Worm (Caenorhabditis elegans) whole organism, L1 larva: ENCODE measurements around the gene F35D2.6.

Experiments used
- C16A3.4 ChIP-seq: fragments of 150-350 bp; optimal IDR thresholded peaks from 2 replicates; lab custom pipeline; 2014; ENCODE audit warnings: missing biosample characterization, missing genetic modification characterization
- C34B4.2 ChIP-seq: sonication (generic microtip); optimal IDR thresholded peaks from 2 replicates; lab custom pipeline; 2017; ENCODE audit warnings: mild to moderate bottlenecking, missing genetic modification characterization, missing compliant biosample characterization
- F16B12.6 ChIP-seq: fragments of 150-350 bp; optimal IDR thresholded peaks from 2 replicates; lab custom pipeline; 2014; ENCODE audit warnings: missing biosample characterization, missing genetic modification characterization
- Y116A8C.19 ChIP-seq: sonication (generic microtip); optimal IDR thresholded peaks from 2 replicates; lab custom pipeline; 2016; ENCODE audit warnings: missing compliant biosample characterization, missing genetic modification characterization, borderline replicate concordance
- aha-1 ChIP-seq: fragments of 150-350 bp; optimal IDR thresholded peaks from 2 replicates; lab custom pipeline; 2014; ENCODE audit warnings: missing biosample characterization, missing genetic modification characterization
- alr-1 ChIP-seq: fragments of 200-800 bp; sonication (Bioruptor generic); optimal IDR thresholded peaks from 2 replicates; lab custom pipeline; 2018; ENCODE audit warnings: borderline replicate concordance, mild to moderate bottlenecking, missing genetic modification characterization, missing compliant biosample characterization
- ama-1 ChIP-seq: fragments of 150-350 bp; optimal IDR thresholded peaks from 2 replicates; lab custom pipeline; 2014
- blmp-1 ChIP-seq: fragments of 150-350 bp; optimal IDR thresholded peaks from 2 replicates; lab custom pipeline; 2014; ENCODE audit warnings: missing biosample characterization, missing genetic modification characterization
- ceh-8 ChIP-seq: fragments of 200-800 bp; sonication (Bioruptor generic); optimal IDR thresholded peaks from 2 replicates; lab custom pipeline; 2018; ENCODE audit warnings: mild to moderate bottlenecking, missing genetic modification characterization, moderate library complexity, missing compliant biosample characterization
- ceh-82 ChIP-seq, 3 experiments: fragments of 150-350 bp in 1 of 3; sonication (generic microtip) in 2 of 3; optimal IDR thresholded peaks; 2 replicates each; lab custom pipeline; 2014 to 2017; ENCODE audit warnings: missing biosample characterization in 3 of 3, missing genetic modification characterization in 3 of 3
- ceh-88 ChIP-seq: fragments of 200-800 bp; sonication (Bioruptor generic); IDR thresholded peaks from 2 replicates; pipeline ENCODE4 v1.3.6; 2022; ENCODE audit warnings: missing genetic modification characterization, missing compliant biosample characterization
- ces-1 ChIP-seq: fragments of 150-350 bp; optimal IDR thresholded peaks from 2 replicates; lab custom pipeline; 2014; ENCODE audit warnings: missing biosample characterization, missing genetic modification reagents, missing genetic modification characterization
- efl-1 ChIP-seq, 4 experiments: fragments of 150-350 bp; optimal IDR thresholded peaks in 3 of 4; peaks in 1 of 4; 1 replicate in 1 of 4; 2 replicates in 3 of 4; lab custom pipeline; 2014; ENCODE audit warnings: missing biosample characterization in 2 of 4, missing genetic modification characterization in 2 of 4, missing genetic modification reagents in 2 of 4
- efl-3 ChIP-seq: fragments of 200-800 bp; sonication (Bioruptor generic); optimal IDR thresholded peaks from 2 replicates; lab custom pipeline; 2018; ENCODE audit warnings: mild to moderate bottlenecking, missing genetic modification characterization, missing compliant biosample characterization
- egl-27 ChIP-seq, 2 experiments: fragments of 150-350 bp in 1 of 2; sonication (generic microtip); optimal IDR thresholded peaks; 3 replicates each; lab custom pipeline; 2017 to 2018; ENCODE audit warnings: missing biosample characterization in 2 of 2, missing genetic modification characterization in 2 of 2, missing genetic modification reagents in 2 of 2
- elt-2 ChIP-seq: sonication (generic microtip); optimal IDR thresholded peaks from 2 replicates; lab custom pipeline; 2016; ENCODE audit warnings: missing genetic modification characterization, mild to moderate bottlenecking, inconsistent platforms, missing compliant biosample characterization, missing genetic modification reagents
- ets-5 ChIP-seq: fragments of 200-800 bp; sonication (Bioruptor generic); IDR thresholded peaks from 2 replicates; pipeline ENCODE4 v1.3.6; 2022; ENCODE audit warnings: missing genetic modification characterization, missing compliant biosample characterization
- fkh-10 ChIP-seq: sonication (generic microtip); optimal IDR thresholded peaks from 2 replicates; lab custom pipeline; 2017; ENCODE audit warnings: missing biosample characterization, missing genetic modification reagents, missing genetic modification characterization
- fos-1 ChIP-seq: fragments of 150-350 bp; optimal IDR thresholded peaks from 2 replicates; lab custom pipeline; 2014; ENCODE audit warnings: missing biosample characterization, missing genetic modification characterization
- grh-1 ChIP-seq: fragments of 200-800 bp; sonication (Bioruptor generic); IDR thresholded peaks from 2 replicates; pipeline ENCODE4 v1.3.6; 2022; ENCODE audit warnings: missing genetic modification reagents, missing genetic modification characterization, missing compliant biosample characterization
- hlh-17 ChIP-seq: fragments of 200-800 bp; sonication (Bioruptor generic); optimal IDR thresholded peaks from 2 replicates; lab custom pipeline; 2018; ENCODE audit warnings: missing genetic modification characterization, mild to moderate bottlenecking, missing compliant biosample characterization, moderate library complexity, borderline replicate concordance
- hpl-2 ChIP-seq: fragments of 150-350 bp; optimal IDR thresholded peaks from 2 replicates; lab custom pipeline; 2014; ENCODE audit warnings: missing biosample characterization, missing genetic modification reagents, missing genetic modification characterization
- jun-1 ChIP-seq: fragments of 150-350 bp; optimal IDR thresholded peaks from 2 replicates; lab custom pipeline; 2014; ENCODE audit warnings: missing biosample characterization, missing genetic modification reagents, missing genetic modification characterization
- lin-13 ChIP-seq: fragments of 150-350 bp; optimal IDR thresholded peaks from 2 replicates; lab custom pipeline; 2014; ENCODE audit warnings: missing biosample characterization, missing genetic modification reagents, missing genetic modification characterization
- lin-35 ChIP-seq, 2 experiments: fragments of 150-350 bp; optimal IDR thresholded peaks; 2 replicates each; lab custom pipeline; 2014; ENCODE audit warnings: missing biosample characterization in 2 of 2, missing genetic modification characterization in 2 of 2, missing genetic modification reagents in 2 of 2
- lin-39 ChIP-seq: fragments of 150-350 bp; optimal IDR thresholded peaks from 2 replicates; lab custom pipeline; 2014; ENCODE audit warnings: missing biosample characterization, missing genetic modification reagents, missing genetic modification characterization
- lir-3 ChIP-seq: sonication (generic microtip); optimal IDR thresholded peaks from 2 replicates; lab custom pipeline; 2016; ENCODE audit warnings: mild to moderate bottlenecking, missing genetic modification characterization, moderate library complexity, missing compliant biosample characterization; ENCODE audit not compliant: poor library complexity
- lsy-2 ChIP-seq, 2 experiments: fragments of 150-350 bp; optimal IDR thresholded peaks; 2 replicates each; lab custom pipeline; 2014; ENCODE audit warnings: missing biosample characterization in 2 of 2, missing genetic modification characterization in 2 of 2
- mab-9 ChIP-seq: fragments of 200-800 bp; sonication (Bioruptor generic); IDR thresholded peaks from 2 replicates; pipeline ENCODE4 v1.3.6; 2022; ENCODE audit warnings: missing genetic modification reagents, missing genetic modification characterization, missing compliant biosample characterization
- mef-2 ChIP-seq: fragments of 150-350 bp; optimal IDR thresholded peaks from 2 replicates; lab custom pipeline; 2014; ENCODE audit warnings: missing biosample characterization, missing genetic modification characterization
- mep-1 ChIP-seq: fragments of 150-350 bp; optimal IDR thresholded peaks from 2 replicates; lab custom pipeline; 2014; ENCODE audit warnings: missing biosample characterization, missing genetic modification characterization
- nhr-11 ChIP-seq: fragments of 150-350 bp; optimal IDR thresholded peaks from 2 replicates; lab custom pipeline; 2014; ENCODE audit warnings: missing biosample characterization, missing genetic modification characterization
- nhr-12 ChIP-seq: sonication (generic microtip); optimal IDR thresholded peaks from 2 replicates; lab custom pipeline; 2017; ENCODE audit warnings: missing biosample characterization, missing genetic modification characterization
- nhr-19 ChIP-seq: fragments of 200-800 bp; sonication (Bioruptor generic); conservative IDR thresholded peaks from 2 replicates; pipeline ENCODE4 v1.3.6; 2022; ENCODE audit warnings: missing genetic modification characterization, missing compliant biosample characterization
- nhr-47 ChIP-seq: sonication (generic microtip); optimal IDR thresholded peaks from 2 replicates; lab custom pipeline; 2016; ENCODE audit warnings: mild to moderate bottlenecking, missing genetic modification characterization, moderate library complexity, missing compliant biosample characterization
- nhr-76 ChIP-seq: sonication (generic microtip); optimal IDR thresholded peaks from 2 replicates; lab custom pipeline; 2017; ENCODE audit warnings: missing biosample characterization, missing genetic modification characterization
- nhr-77 ChIP-seq: fragments of 150-350 bp; optimal IDR thresholded peaks from 2 replicates; lab custom pipeline; 2014; ENCODE audit warnings: missing biosample characterization, missing genetic modification characterization
- nhr-85 ChIP-seq: sonication (generic microtip); peaks from one replicate; lab custom pipeline; 2016; ENCODE audit warnings: missing genetic modification characterization, inconsistent platforms, missing compliant biosample characterization
- nhr-90 ChIP-seq: sonication (generic microtip); optimal IDR thresholded peaks from 2 replicates; lab custom pipeline; 2016; ENCODE audit warnings: mild to moderate bottlenecking, missing genetic modification characterization, missing compliant biosample characterization; ENCODE audit not compliant: poor library complexity
- rnt-1 ChIP-seq: sonication (generic microtip); optimal IDR thresholded peaks from 2 replicates; lab custom pipeline; 2016; ENCODE audit warnings: mild to moderate bottlenecking, missing genetic modification characterization, moderate library complexity, missing compliant biosample characterization
- skn-1 ChIP-seq: fragments of 150-350 bp; optimal IDR thresholded peaks from 2 replicates; lab custom pipeline; 2014; ENCODE audit warnings: missing biosample characterization, missing genetic modification characterization
- snu-23 ChIP-seq: sonication (generic microtip); optimal IDR thresholded peaks from 2 replicates; lab custom pipeline; 2016; ENCODE audit warnings: missing genetic modification characterization, missing compliant biosample characterization
- sox-4 ChIP-seq: sonication (generic microtip); optimal IDR thresholded peaks from 2 replicates; lab custom pipeline; 2016; ENCODE audit warnings: missing genetic modification characterization, missing compliant biosample characterization
- sup-37 ChIP-seq: fragments of 200-800 bp; sonication (Bioruptor generic); optimal IDR thresholded peaks from 2 replicates; lab custom pipeline; 2018; ENCODE audit warnings: mild to moderate bottlenecking, missing genetic modification characterization, missing compliant biosample characterization
- tbx-2 ChIP-seq: sonication (generic microtip); optimal IDR thresholded peaks from 2 replicates; lab custom pipeline; 2016; ENCODE audit warnings: missing genetic modification characterization, missing compliant biosample characterization
- tlp-1 ChIP-seq: fragments of 150-350 bp; optimal IDR thresholded peaks from 2 replicates; lab custom pipeline; 2014; ENCODE audit warnings: missing biosample characterization, missing genetic modification characterization
- unc-130 ChIP-seq: fragments of 150-350 bp; optimal IDR thresholded peaks from 2 replicates; lab custom pipeline; 2017; ENCODE audit warnings: missing biosample characterization, missing genetic modification characterization, inconsistent platforms
- unc-62 ChIP-seq: fragments of 150-350 bp; optimal IDR thresholded peaks from 2 replicates; lab custom pipeline; 2014; ENCODE audit warnings: missing biosample characterization, missing genetic modification reagents, missing genetic modification characterization
- vab-15 ChIP-seq: sonication (generic microtip); optimal IDR thresholded peaks from 2 replicates; lab custom pipeline; 2017; ENCODE audit warnings: missing genotype, mild to moderate bottlenecking, missing genetic modification characterization, missing compliant biosample characterization
- xbp-1 ChIP-seq: sonication (generic microtip); optimal IDR thresholded peaks from 2 replicates; lab custom pipeline; 2016; ENCODE audit warnings: missing genetic modification characterization, missing compliant biosample characterization
- zip-4 ChIP-seq: fragments of 200-800 bp; sonication (Bioruptor generic); optimal IDR thresholded peaks from 2 replicates; lab custom pipeline; 2018; ENCODE audit warnings: mild to moderate bottlenecking, missing genetic modification characterization, moderate library complexity, missing compliant biosample characterization
- ztf-11 ChIP-seq, 2 experiments: sonication (generic microtip); optimal IDR thresholded peaks; 2 replicates each; lab custom pipeline; 2016 to 2017; ENCODE audit warnings: missing genetic modification characterization in 2 of 2, missing biosample characterization in 1 of 2, missing compliant biosample characterization in 1 of 2
- ztf-4 ChIP-seq: fragments of 150-350 bp; optimal IDR thresholded peaks from 2 replicates; lab custom pipeline; 2014; ENCODE audit warnings: missing biosample characterization, missing genetic modification characterization

The F35D2.6 gene

DNA sequence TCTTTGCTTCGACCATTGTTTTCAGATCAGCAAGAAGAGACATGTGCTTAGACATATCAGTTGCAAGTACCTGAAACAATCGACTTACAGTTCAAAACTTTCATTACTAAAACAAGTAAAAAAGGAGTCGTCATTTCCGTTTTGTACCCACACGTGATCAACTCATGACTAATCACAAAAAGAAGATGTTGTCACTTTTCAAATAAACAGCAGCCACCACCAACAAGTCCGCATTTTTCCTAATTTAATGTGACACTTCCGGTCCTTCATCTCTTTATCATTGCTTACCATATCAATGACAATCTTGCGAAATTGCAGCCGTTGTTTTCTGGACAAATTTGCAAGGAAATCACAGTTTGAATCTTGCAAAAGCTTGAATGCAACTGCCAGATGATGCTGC is 51.1 kb downstream of the F35D2.6 start:
- TF ChIP-seq C16A3.4 (tag; lab: Kevin White, UChicago) (no peak), efl-1 (optimal IDR thresholded peaks at IDR 0.05; lab: Kevin White, UChicago) (no peak), efl-1 (GFP tag; optimal IDR thresholded peaks at IDR 0.05 in 1 of 2; lab: Kevin White, UChicago) (peak in 1 of 2 experiments; percentile 31), rnt-1 (tag; lab: Kevin White, UChicago) (no peak), nhr-11 (no peak), hpl-2 (GFP tag; lab: Kevin White, UChicago) (no peak), Y116A8C.19 (tag; lab: Kevin White, UChicago) (no peak), fos-1 (no peak), jun-1 (no peak), nhr-85 (tag; lab: Kevin White, UChicago) (peak; percentile 78), egl-27 (tag; optimal IDR thresholded peaks at IDR 0.05; lab: Kevin White, UChicago) (no peak), lir-3 (no peak), unc-62 (GFP tag; lab: Kevin White, UChicago) (no peak), ceh-88 (GFP tag; lab: Robert Waterston, UW) (no peak), nhr-47 (tag; lab: Kevin White, UChicago) (peak; percentile 19), fkh-10 (GFP tag; lab: Kevin White, UChicago) (no peak), efl-3 (GFP tag; lab: Kevin White, UChicago) (no peak), mep-1 (tag; lab: Kevin White, UChicago) (no peak), ceh-8 (no peak), vab-15 (tag; lab: Kevin White, UChicago) (no peak), alr-1 (tag; lab: Kevin White, UChicago) (no peak), tbx-2 (peak; percentile 63), lsy-2 (tag; optimal IDR thresholded peaks at IDR 0.05; lab: Kevin White, UChicago) (peak in 1 of 2 experiments; percentile 16), ztf-4 (tag; lab: Kevin White, UChicago) (no peak), ets-5 (no peak), zip-4 (no peak), grh-1 (GFP tag; lab: Robert Waterston, UW) (peak; percentile 62; the same call in 1 of the 2 replicates), tlp-1 (tag; lab: Kevin White, UChicago) (no peak), nhr-90 (peak; percentile 70), nhr-76 (tag; lab: Kevin White, UChicago) (no peak), lin-13 (GFP tag; lab: Kevin White, UChicago) (no peak), blmp-1 (peak; percentile 71), nhr-19 (peak; percentile 52), nhr-77 (tag; lab: Kevin White, UChicago) (no peak), mef-2 (tag; lab: Kevin White, UChicago) (no peak), ceh-82 (tag; optimal IDR thresholded peaks at IDR 0.05; lab: Kevin White, UChicago) (no peak), C34B4.2 (tag; lab: Kevin White, UChicago) (no peak), nhr-12 (tag; lab: Kevin White, UChicago) (no peak), hlh-17 (GFP tag; lab: Kevin White, UChicago) (no peak), ztf-11 (tag; optimal IDR thresholded peaks at IDR 0.05; lab: Kevin White, UChicago) (no peak), aha-1 (tag; lab: Kevin White, UChicago) (no peak), sup-37 (no peak), sox-4 (tag; lab: Kevin White, UChicago) (no peak), F16B12.6 (tag; lab: Kevin White, UChicago) (no peak), lin-35 (GFP tag; optimal IDR thresholded peaks at IDR 0.05; lab: Kevin White, UChicago) (peak in 1 of 2 experiments; percentile 57), mab-9 (GFP tag; lab: Robert Waterston, UW) (no peak), snu-23 (GFP tag; lab: Kevin White, UChicago) (peak; percentile 46), lin-39 (tag; lab: Kevin White, UChicago) (no peak), xbp-1 (no peak), skn-1 (tag; lab: Kevin White, UChicago) (no peak), elt-2 (tag; lab: Kevin White, UChicago) (no peak), ama-1 (lab: Kevin White, UChicago) (no peak), ces-1 (GFP tag; lab: Kevin White, UChicago) (no peak), unc-130 (peak; percentile 65)
